Worm (Caenorhabditis elegans): ENCODE data around the gene hda-2.
A peak's percentile ranks its signal among the peaks of the same experiment; 100 is the strongest.

Gene hda-2

ce11 chrII:8032657-8033056, 10.3 kb upstream of the hda-2 start, which contains the start of gene nrf-6:
Gene nrf-6, minus strand, starts transcription at chrII:8032708.
- no peak for TF ChIP-seq unc-62 (GFP tag; optimal IDR thresholded peaks at IDR 0.05)
- no peak for TF ChIP-seq sma-3 (GFP tag; optimal IDR thresholded peaks at IDR 0.05)
- TF ChIP-seq nhr-10 (tag; optimal IDR thresholded peaks at IDR 0.05) = no peak
- TF ChIP-seq lin-11 (tag; optimal IDR thresholded peaks at IDR 0.05) = no peak
- peak; percentile 56 for TF ChIP-seq fos-1 (tag; optimal IDR thresholded peaks at IDR 0.05)
- no peak for TF ChIP-seq ama-1 (optimal IDR thresholded peaks at IDR 0.05)

ce11 chrII:8028730-8029129, 6.4 kb upstream of the hda-2 start:
- no peak for TF ChIP-seq zag-1 (tag; optimal IDR thresholded peaks at IDR 0.05)

ce11 chrII:8028246-8028694, 5.9 kb upstream of the hda-2 start:
- TF ChIP-seq lsy-2 (tag; optimal IDR thresholded peaks at IDR 0.05) = peak; percentile 60 to 79
- peak; percentile 70 for TF ChIP-seq snpc-4 (tag; optimal IDR thresholded peaks at IDR 0.05)
- TF ChIP-seq elt-3 (tag; optimal IDR thresholded peaks at IDR 0.05) = no peak
- peak; percentile 61 for TF ChIP-seq sem-4 (tag; optimal IDR thresholded peaks at IDR 0.05)
- TF ChIP-seq sma-9 (GFP tag; optimal IDR thresholded peaks at IDR 0.05) = peak; percentile 34
- TF ChIP-seq sma-9 (tag; optimal IDR thresholded peaks at IDR 0.05) = no peak
- TF ChIP-seq nhr-21 (tag; optimal IDR thresholded peaks at IDR 0.05) = peak; percentile 82
- peak; percentile 55 for TF ChIP-seq egl-27 (tag; optimal IDR thresholded peaks at IDR 0.05)
- peak in 1 of 2 experiments; percentile 68 for TF ChIP-seq mdl-1 (tag; optimal IDR thresholded peaks at IDR 0.05)
- TF ChIP-seq ztf-4 (tag; optimal IDR thresholded peaks at IDR 0.05) = peak; percentile 45
- TF ChIP-seq nhr-25 (tag; optimal IDR thresholded peaks at IDR 0.05) = peak; percentile 50
- TF ChIP-seq nhr-129 (tag; optimal IDR thresholded peaks at IDR 0.05) = peak; percentile 85
- peak; percentile 53 for TF ChIP-seq nhr-6 (tag; optimal IDR thresholded peaks at IDR 0.05)
- TF ChIP-seq nhr-77 (tag; optimal IDR thresholded peaks at IDR 0.05) = no peak
- peak; percentile 73 for TF ChIP-seq lin-11 (tag; optimal IDR thresholded peaks at IDR 0.05)
- no peak for TF ChIP-seq ztf-11 (tag; optimal IDR thresholded peaks at IDR 0.05)
- no peak for TF ChIP-seq ztf-1 (GFP tag; conservative IDR thresholded peaks at IDR 0.05)
- TF ChIP-seq lin-13 (GFP tag; optimal IDR thresholded peaks at IDR 0.05) = peak; percentile 80
- peak; percentile 80 for TF ChIP-seq crh-2 (tag; optimal IDR thresholded peaks at IDR 0.05)
- peak; percentile 35 for TF ChIP-seq unc-62 (GFP tag; optimal IDR thresholded peaks at IDR 0.05)
- peak; percentile 59 for TF ChIP-seq gmeb-1 (tag; optimal IDR thresholded peaks at IDR 0.05)
- TF ChIP-seq F13H6.1 (tag; optimal IDR thresholded peaks at IDR 0.05) = peak; percentile 95
- TF ChIP-seq elt-1 (tag; optimal IDR thresholded peaks at IDR 0.05) = no peak
- peak; percentile 94 for TF ChIP-seq Y55F3AM.14 (GFP tag; optimal IDR thresholded peaks at IDR 0.05)
- peak; percentile 80 for TF ChIP-seq unc-55 (GFP tag; optimal IDR thresholded peaks at IDR 0.05)
- no peak for TF ChIP-seq alr-1 (tag; optimal IDR thresholded peaks at IDR 0.05)
- TF ChIP-seq fos-1 (tag; optimal IDR thresholded peaks at IDR 0.05) = peak; percentile 67
- peak; percentile 79 for TF ChIP-seq C34F6.9 (tag; optimal IDR thresholded peaks at IDR 0.05)
- peak; percentile 82 for TF ChIP-seq sma-3 (GFP tag; optimal IDR thresholded peaks at IDR 0.05)
- peak; percentile 78 for TF ChIP-seq zag-1 (tag; optimal IDR thresholded peaks at IDR 0.05)
- no peak for TF ChIP-seq ceh-82 (tag; optimal IDR thresholded peaks at IDR 0.05)
- peak; percentile 16 for TF ChIP-seq ZK546.5 (tag; optimal IDR thresholded peaks at IDR 0.05)
- no peak for TF ChIP-seq skn-1 (tag; optimal IDR thresholded peaks at IDR 0.05)

- TF ChIP-seq Y55F3AM.14 (GFP tag; optimal IDR thresholded peaks at IDR 0.05) (no peak), elt-3 (tag; optimal IDR thresholded peaks at IDR 0.05) (no peak), gmeb-1 (tag; optimal IDR thresholded peaks at IDR 0.05) (no peak), ztf-4 (tag; optimal IDR thresholded peaks at IDR 0.05) (no peak)
Observed at ce11 chrII:8027663-8028062, 5.3 kb upstream of the hda-2 start, which contains the start of gene swsn-7. Gene swsn-7, minus strand, starts transcription at chrII:8027763.

ce11 chrII:8020580-8021044, 1.7 kb downstream of the hda-2 start:
- TF ChIP-seq mab-5 (tag; optimal IDR thresholded peaks at IDR 0.05) = no peak
- TF ChIP-seq F13H6.1 (tag; optimal IDR thresholded peaks at IDR 0.05) = peak; percentile 15
- TF ChIP-seq ztf-4 (tag; optimal IDR thresholded peaks at IDR 0.05) = peak; percentile 58
- TF ChIP-seq dmd-4 (tag; optimal IDR thresholded peaks at IDR 0.05) = no peak
- peak; percentile 60 for TF ChIP-seq sma-3 (GFP tag; optimal IDR thresholded peaks at IDR 0.05)
- peak; percentile 36 for TF ChIP-seq nhr-25 (tag; optimal IDR thresholded peaks at IDR 0.05)
- no peak for TF ChIP-seq lin-13 (GFP tag; optimal IDR thresholded peaks at IDR 0.05)
- no peak for TF ChIP-seq unc-55 (GFP tag; optimal IDR thresholded peaks at IDR 0.05)
- TF ChIP-seq zag-1 (tag; optimal IDR thresholded peaks at IDR 0.05) = no peak
- peak; percentile 14 for TF ChIP-seq blmp-1 (tag; optimal IDR thresholded peaks at IDR 0.05; ENCODE audit: insufficient read depth)
- no peak for TF ChIP-seq snpc-4 (tag; optimal IDR thresholded peaks at IDR 0.05)
